Worm (Caenorhabditis elegans): Measurements from ENCODE around the gene tbcc-1.

The tbcc-1 gene

ce11 chrIII:2800743-2801142, 12.5 kb downstream of the tbcc-1 start:
- no peak for TF ChIP-seq ceh-9 (tag; optimal IDR thresholded peaks at IDR 0.05)
- no peak for TF ChIP-seq ceh-2 (tag; optimal IDR thresholded peaks at IDR 0.05)
- no peak for TF ChIP-seq sdc-2 (tag; optimal IDR thresholded peaks at IDR 0.05)
- no peak for TF ChIP-seq nhr-232 (tag; optimal IDR thresholded peaks at IDR 0.05)
- TF ChIP-seq sox-2 (GFP tag; IDR thresholded peaks at IDR 0.05), result no peak
- no peak for TF ChIP-seq ceh-22 (tag; optimal IDR thresholded peaks at IDR 0.05)
- no peak for TF ChIP-seq ttx-3 (tag; optimal IDR thresholded peaks at IDR 0.05)
- no peak for TF ChIP-seq elt-2 (tag; optimal IDR thresholded peaks at IDR 0.05)
- no peak for TF ChIP-seq nhr-11 (tag; optimal IDR thresholded peaks at IDR 0.05)
- TF ChIP-seq pag-3 (tag; optimal IDR thresholded peaks at IDR 0.05; ENCODE audit: borderline replicate concordance), result no peak
- no peak for TF ChIP-seq dmd-4 (tag; optimal IDR thresholded peaks at IDR 0.05; ENCODE audit: borderline replicate concordance)
- TF ChIP-seq hlh-15 (tag; optimal IDR thresholded peaks at IDR 0.05), result no peak
- TF ChIP-seq C08G9.2 (tag; optimal IDR thresholded peaks at IDR 0.05), result no peak
- no peak for TF ChIP-seq pha-4 (tag; optimal IDR thresholded peaks at IDR 0.05)
- TF ChIP-seq hlh-13 (GFP tag; optimal IDR thresholded peaks at IDR 0.05), result no peak

ce11 chrIII:2801800-2802515, 13.7 kb downstream of the tbcc-1 start, which contains the start of the genes twk-45 and Y71H2AM.25:
twk-45 (minus strand) TSS chrIII:2801900.
Y71H2AM.25 (plus strand) TSS chrIII:2802465.
- TF ChIP-seq madf-2 (tag; optimal IDR thresholded peaks at IDR 0.05), result no peak
- no peak for TF ChIP-seq ttx-3 (tag; optimal IDR thresholded peaks at IDR 0.05)
- TF ChIP-seq npax-4 (tag; optimal IDR thresholded peaks at IDR 0.05), result no peak
- TF ChIP-seq lin-11 (tag; optimal IDR thresholded peaks at IDR 0.05), result no peak
- no peak for TF ChIP-seq C08G9.2 (tag; optimal IDR thresholded peaks at IDR 0.05)
- no peak for TF ChIP-seq pat-9 (tag; optimal IDR thresholded peaks at IDR 0.05)
- TF ChIP-seq zip-5 (tag; optimal IDR thresholded peaks at IDR 0.05), result no peak
- TF ChIP-seq unc-42 (tag; optimal IDR thresholded peaks at IDR 0.05), result no peak

- TF ChIP-seq ceh-22 (tag; optimal IDR thresholded peaks at IDR 0.05) (no peak), C38D4.7 (GFP tag; optimal IDR thresholded peaks at IDR 0.05) (no peak), K09A11.1 (tag; optimal IDR thresholded peaks at IDR 0.05; ENCODE audit: insufficient read depth) (no peak), fax-1 (tag; optimal IDR thresholded peaks at IDR 0.05) (no peak), hlh-30 (tag; optimal IDR thresholded peaks at IDR 0.05; ENCODE audit: insufficient read depth) (peak; percentile 95)
Measured at ce11 chrIII:2804461-2804860, 16.2 kb downstream of the tbcc-1 start.

ce11 chrIII:2805084-2805483, 16.8 kb downstream of the tbcc-1 start, which contains the start of gene Y71H2AM.3:
Y71H2AM.3 (plus strand) TSS chrIII:2805430.
- TF ChIP-seq unc-3 (GFP tag; conservative IDR thresholded peaks at IDR 0.05) (no peak), unc-3 (tag; optimal IDR thresholded peaks at IDR 0.05) (no peak), nfya-1 (tag; optimal IDR thresholded peaks at IDR 0.05) (peak; percentile 9), C08G9.2 (tag; optimal IDR thresholded peaks at IDR 0.05) (no peak), unc-42 (tag; optimal IDR thresholded peaks at IDR 0.05) (peak; percentile 52)

- TF ChIP-seq hlh-30 (tag; optimal IDR thresholded peaks at IDR 0.05; ENCODE audit: insufficient read depth) (no peak), dmd-4 (tag; optimal IDR thresholded peaks at IDR 0.05; ENCODE audit: borderline replicate concordance) (no peak), pag-3 (tag; optimal IDR thresholded peaks at IDR 0.05; ENCODE audit: borderline replicate concordance) (no peak), lin-11 (tag; optimal IDR thresholded peaks at IDR 0.05) (no peak), ceh-31 (tag; optimal IDR thresholded peaks at IDR 0.05) (no peak), pax-1 (tag; optimal IDR thresholded peaks at IDR 0.05) (no peak), sox-4 (tag; optimal IDR thresholded peaks at IDR 0.05) (no peak), ceh-14 (tag; optimal IDR thresholded peaks at IDR 0.05) (no peak), fkh-10 (GFP tag; optimal IDR thresholded peaks at IDR 0.05) (no peak), ceh-19 (GFP tag; optimal IDR thresholded peaks at IDR 0.05) (no peak), che-1 (tag; optimal IDR thresholded peaks at IDR 0.05) (no peak), ceh-2 (tag; optimal IDR thresholded peaks at IDR 0.05) (no peak), F13H6.1 (tag; optimal IDR thresholded peaks at IDR 0.05) (no peak), ceh-45 (GFP tag; IDR thresholded peaks at IDR 0.05) (no peak), ceh-24 (tag; optimal IDR thresholded peaks at IDR 0.05) (no peak), pha-2 (tag; optimal IDR thresholded peaks at IDR 0.05) (no peak), rnt-1 (tag; optimal IDR thresholded peaks at IDR 0.05) (no peak)
Measured at ce11 chrIII:2811410-2811809, 23.2 kb downstream of the tbcc-1 start.
